Worm (Caenorhabditis elegans) whole organism, L1 larva: ENCODE measurements around the gene R09A8.1.

Experiments
- C34B4.2 ChIP-seq: sonication (generic microtip); optimal IDR thresholded peaks from 2 replicates; lab custom pipeline; 2017; ENCODE audit warnings: mild to moderate bottlenecking, missing genetic modification characterization, missing compliant biosample characterization
- F16B12.6 ChIP-seq: fragments of 150-350 bp; optimal IDR thresholded peaks from 2 replicates; lab custom pipeline; 2014; ENCODE audit warnings: missing biosample characterization, missing genetic modification characterization
- Y116A8C.19 ChIP-seq: sonication (generic microtip); optimal IDR thresholded peaks from 2 replicates; lab custom pipeline; 2016; ENCODE audit warnings: missing compliant biosample characterization, missing genetic modification characterization, borderline replicate concordance
- alr-1 ChIP-seq: fragments of 200-800 bp; sonication (Bioruptor generic); optimal IDR thresholded peaks from 2 replicates; lab custom pipeline; 2018; ENCODE audit warnings: borderline replicate concordance, mild to moderate bottlenecking, missing genetic modification characterization, missing compliant biosample characterization
- aly-2 ChIP-seq: fragments of 150-350 bp; optimal IDR thresholded peaks from 2 replicates; lab custom pipeline; 2014; ENCODE audit warnings: missing biosample characterization, missing genetic modification characterization
- ama-1 ChIP-seq: fragments of 150-350 bp; optimal IDR thresholded peaks from 2 replicates; lab custom pipeline; 2014
- blmp-1 ChIP-seq: fragments of 150-350 bp; optimal IDR thresholded peaks from 2 replicates; lab custom pipeline; 2014; ENCODE audit warnings: missing biosample characterization, missing genetic modification characterization
- ceh-90 ChIP-seq: sonication (generic microtip); optimal IDR thresholded peaks from 2 replicates; lab custom pipeline; 2016; ENCODE audit warnings: missing genetic modification characterization, missing compliant biosample characterization
- ces-1 ChIP-seq: fragments of 150-350 bp; optimal IDR thresholded peaks from 2 replicates; lab custom pipeline; 2014; ENCODE audit warnings: missing biosample characterization, missing genetic modification reagents, missing genetic modification characterization
- dpl-1 ChIP-seq, 3 experiments: fragments of 150-350 bp in 2 of 3; sonication (generic microtip) in 1 of 3; optimal IDR thresholded peaks; 2 replicates each; lab custom pipeline; 2014 to 2017; ENCODE audit warnings: missing biosample characterization in 3 of 3, missing genetic modification characterization in 3 of 3, missing genetic modification reagents in 3 of 3
- dsc-1 ChIP-seq: sonication (generic microtip); optimal IDR thresholded peaks from 2 replicates; lab custom pipeline; 2016; ENCODE audit warnings: mild to moderate bottlenecking, missing genetic modification characterization, missing compliant biosample characterization
- efl-1 ChIP-seq, 4 experiments: fragments of 150-350 bp; optimal IDR thresholded peaks in 3 of 4; peaks in 1 of 4; 1 replicate in 1 of 4; 2 replicates in 3 of 4; lab custom pipeline; 2014; ENCODE audit warnings: missing biosample characterization in 2 of 4, missing genetic modification characterization in 2 of 4, missing genetic modification reagents in 2 of 4
- egl-13 ChIP-seq: sonication (generic microtip); optimal IDR thresholded peaks from 2 replicates; lab custom pipeline; 2016; ENCODE audit warnings: missing genotype, missing genetic modification reagents, missing genetic modification characterization, missing compliant biosample characterization
- egl-27 ChIP-seq, 2 experiments: fragments of 150-350 bp in 1 of 2; sonication (generic microtip); optimal IDR thresholded peaks; 3 replicates each; lab custom pipeline; 2017 to 2018; ENCODE audit warnings: missing biosample characterization in 2 of 2, missing genetic modification characterization in 2 of 2, missing genetic modification reagents in 2 of 2
- elt-2 ChIP-seq: sonication (generic microtip); optimal IDR thresholded peaks from 2 replicates; lab custom pipeline; 2016; ENCODE audit warnings: missing genetic modification characterization, mild to moderate bottlenecking, inconsistent platforms, missing compliant biosample characterization, missing genetic modification reagents
- elt-3 ChIP-seq, 6 experiments: fragments of 150-350 bp in 1 of 6; sonication (generic microtip); optimal IDR thresholded peaks; 2 replicates each; lab custom pipeline; 2017 to 2018; ENCODE audit warnings: missing biosample characterization in 6 of 6, missing genetic modification characterization in 6 of 6, inconsistent platforms in 1 of 6
- ets-5 ChIP-seq: fragments of 200-800 bp; sonication (Bioruptor generic); IDR thresholded peaks from 2 replicates; pipeline ENCODE4 v1.3.6; 2022; ENCODE audit warnings: missing genetic modification characterization, missing compliant biosample characterization
- fkh-10 ChIP-seq: sonication (generic microtip); optimal IDR thresholded peaks from 2 replicates; lab custom pipeline; 2017; ENCODE audit warnings: missing biosample characterization, missing genetic modification reagents, missing genetic modification characterization
- fkh-8 ChIP-seq: sonication (generic microtip); optimal IDR thresholded peaks from 2 replicates; lab custom pipeline; 2016; ENCODE audit warnings: mild to moderate bottlenecking, missing genetic modification characterization, missing compliant biosample characterization
- fos-1 ChIP-seq: fragments of 150-350 bp; optimal IDR thresholded peaks from 2 replicates; lab custom pipeline; 2014; ENCODE audit warnings: missing biosample characterization, missing genetic modification characterization
- hlh-17 ChIP-seq: fragments of 200-800 bp; sonication (Bioruptor generic); optimal IDR thresholded peaks from 2 replicates; lab custom pipeline; 2018; ENCODE audit warnings: missing genetic modification characterization, mild to moderate bottlenecking, missing compliant biosample characterization, moderate library complexity, borderline replicate concordance
- hlh-4 ChIP-seq: sonication (generic microtip); optimal IDR thresholded peaks from 2 replicates; lab custom pipeline; 2016; ENCODE audit warnings: mild to moderate bottlenecking, missing genetic modification characterization, missing compliant biosample characterization
- jun-1 ChIP-seq: fragments of 150-350 bp; optimal IDR thresholded peaks from 2 replicates; lab custom pipeline; 2014; ENCODE audit warnings: missing biosample characterization, missing genetic modification reagents, missing genetic modification characterization
- lin-13 ChIP-seq: fragments of 150-350 bp; optimal IDR thresholded peaks from 2 replicates; lab custom pipeline; 2014; ENCODE audit warnings: missing biosample characterization, missing genetic modification reagents, missing genetic modification characterization
- lin-14 ChIP-seq: fragments of 200-800 bp; sonication (Bioruptor generic); optimal IDR thresholded peaks from 2 replicates; lab custom pipeline; 2018; ENCODE audit warnings: mild to moderate bottlenecking, missing genetic modification characterization, moderate library complexity, missing compliant biosample characterization
- lin-15B ChIP-seq: fragments of 150-350 bp; sonication (generic microtip); optimal IDR thresholded peaks from 3 replicates; lab custom pipeline; 2014; ENCODE audit warnings: missing biosample characterization, missing genetic modification characterization
- lin-39 ChIP-seq: fragments of 150-350 bp; optimal IDR thresholded peaks from 2 replicates; lab custom pipeline; 2014; ENCODE audit warnings: missing biosample characterization, missing genetic modification reagents, missing genetic modification characterization
- lir-3 ChIP-seq: sonication (generic microtip); optimal IDR thresholded peaks from 2 replicates; lab custom pipeline; 2016; ENCODE audit warnings: mild to moderate bottlenecking, missing genetic modification characterization, moderate library complexity, missing compliant biosample characterization; ENCODE audit not compliant: poor library complexity
- lsy-2 ChIP-seq, 2 experiments: fragments of 150-350 bp; optimal IDR thresholded peaks; 2 replicates each; lab custom pipeline; 2014; ENCODE audit warnings: missing biosample characterization in 2 of 2, missing genetic modification characterization in 2 of 2
- mdl-1 ChIP-seq, 2 experiments: fragments of 150-350 bp; optimal IDR thresholded peaks; 2 replicates each; lab custom pipeline; 2014 to 2017; ENCODE audit warnings: missing biosample characterization in 2 of 2, missing genetic modification characterization in 2 of 2, inconsistent platforms in 1 of 2
- mep-1 ChIP-seq: fragments of 150-350 bp; optimal IDR thresholded peaks from 2 replicates; lab custom pipeline; 2014; ENCODE audit warnings: missing biosample characterization, missing genetic modification characterization
- nhr-12 ChIP-seq: sonication (generic microtip); optimal IDR thresholded peaks from 2 replicates; lab custom pipeline; 2017; ENCODE audit warnings: missing biosample characterization, missing genetic modification characterization
- nhr-20 ChIP-seq: sonication (generic microtip); optimal IDR thresholded peaks from 2 replicates; lab custom pipeline; 2016; ENCODE audit warnings: mild to moderate bottlenecking, missing genetic modification characterization, missing compliant biosample characterization
- nhr-28 ChIP-seq: fragments of 150-350 bp; optimal IDR thresholded peaks from 2 replicates; lab custom pipeline; 2014; ENCODE audit warnings: missing biosample characterization, missing genetic modification characterization
- nhr-85 ChIP-seq: sonication (generic microtip); peaks from one replicate; lab custom pipeline; 2016; ENCODE audit warnings: missing genetic modification characterization, inconsistent platforms, missing compliant biosample characterization
- pag-3 ChIP-seq: sonication (generic microtip); optimal IDR thresholded peaks from 2 replicates; lab custom pipeline; 2017; ENCODE audit warnings: missing genetic modification characterization, mild to moderate bottlenecking, missing compliant biosample characterization, antibody characterized with exemption, borderline replicate concordance; ENCODE audit not compliant: insufficient read depth
- pqm-1 ChIP-seq: sonication (generic microtip); optimal IDR thresholded peaks from 3 replicates; lab custom pipeline; 2017; ENCODE audit warnings: missing biosample characterization, missing genetic modification characterization
- skn-1 ChIP-seq: fragments of 150-350 bp; optimal IDR thresholded peaks from 2 replicates; lab custom pipeline; 2014; ENCODE audit warnings: missing biosample characterization, missing genetic modification characterization
- snpc-4 ChIP-seq: fragments of 150-350 bp; optimal IDR thresholded peaks from 2 replicates; lab custom pipeline; 2014; ENCODE audit warnings: missing biosample characterization, missing genetic modification characterization
- snu-23 ChIP-seq: sonication (generic microtip); optimal IDR thresholded peaks from 2 replicates; lab custom pipeline; 2016; ENCODE audit warnings: missing genetic modification characterization, missing compliant biosample characterization
- sptf-1 ChIP-seq: fragments of 150-350 bp; optimal IDR thresholded peaks from 2 replicates; lab custom pipeline; 2014; ENCODE audit warnings: missing biosample characterization, missing genetic modification characterization
- sup-37 ChIP-seq: fragments of 200-800 bp; sonication (Bioruptor generic); optimal IDR thresholded peaks from 2 replicates; lab custom pipeline; 2018; ENCODE audit warnings: mild to moderate bottlenecking, missing genetic modification characterization, missing compliant biosample characterization
- tlp-1 ChIP-seq: fragments of 150-350 bp; optimal IDR thresholded peaks from 2 replicates; lab custom pipeline; 2014; ENCODE audit warnings: missing biosample characterization, missing genetic modification characterization
- unc-130 ChIP-seq: fragments of 150-350 bp; optimal IDR thresholded peaks from 2 replicates; lab custom pipeline; 2017; ENCODE audit warnings: missing biosample characterization, missing genetic modification characterization, inconsistent platforms
- unc-62 ChIP-seq: fragments of 150-350 bp; optimal IDR thresholded peaks from 2 replicates; lab custom pipeline; 2014; ENCODE audit warnings: missing biosample characterization, missing genetic modification reagents, missing genetic modification characterization
- unc-86 ChIP-seq: sonication (generic microtip); optimal IDR thresholded peaks from 2 replicates; lab custom pipeline; 2016; ENCODE audit warnings: missing genetic modification characterization, missing compliant biosample characterization
- unc-98 ChIP-seq: fragments of 200-800 bp; sonication (Bioruptor generic); IDR thresholded peaks from 2 replicates; pipeline ENCODE4 v1.3.6; 2022; ENCODE audit warnings: missing genetic modification characterization, missing compliant biosample characterization
- zag-1 ChIP-seq: fragments of 150-350 bp; optimal IDR thresholded peaks from 2 replicates; lab custom pipeline; 2014; ENCODE audit warnings: missing biosample characterization, missing genetic modification characterization

R09A8.1 gene

ce11 chrX:12640459-12640858 is 26.9 kb downstream of the R09A8.1 start, which contains the start of gene R09A8.5:
Gene R09A8.5 (minus strand): TSS chrX:12640559.
- TF ChIP-seq nhr-12 (tag; lab: Kevin White, UChicago) (no peak), pqm-1 (tag; lab: Kevin White, UChicago) (no peak), lin-14 (no peak), fkh-8 (tag; lab: Kevin White, UChicago) (no peak), fkh-10 (GFP tag; lab: Kevin White, UChicago) (no peak), unc-98 (GFP tag; lab: Robert Waterston, UW) (no peak), sptf-1 (tag; lab: Kevin White, UChicago) (no peak), snu-23 (GFP tag; lab: Kevin White, UChicago) (no peak), efl-1 (optimal IDR thresholded peaks at IDR 0.05; lab: Kevin White, UChicago) (no peak), efl-1 (GFP tag; optimal IDR thresholded peaks at IDR 0.05 in 1 of 2; lab: Kevin White, UChicago) (no peak), blmp-1 (tag; lab: Kevin White, UChicago) (no peak), ama-1 (lab: Kevin White, UChicago) (no peak)

DNA sequence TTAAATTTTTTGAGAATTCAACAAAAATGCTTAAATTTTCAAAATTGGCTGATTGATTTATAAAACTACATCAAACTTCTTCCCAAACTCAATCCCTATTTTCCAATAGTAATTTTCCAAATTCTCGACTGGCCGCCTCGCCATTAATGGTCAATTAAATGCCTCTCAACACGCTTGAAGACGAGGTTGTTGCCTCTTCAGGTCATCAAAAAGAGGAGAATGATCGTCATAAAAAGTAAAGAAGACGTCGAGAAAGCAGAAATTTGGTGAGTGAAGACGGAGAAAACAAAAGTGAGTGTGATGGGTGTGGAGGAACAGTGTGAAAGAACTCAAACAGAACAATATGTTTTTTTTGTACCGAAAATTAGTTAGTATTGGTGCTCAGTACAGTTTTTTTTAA is 27.4 kb downstream of the R09A8.1 start:
- no peak for TF ChIP-seq dpl-1 (GFP tag; optimal IDR thresholded peaks at IDR 0.05; lab: Kevin White, UChicago)
- TF ChIP-seq lir-3 (tag; lab: Kevin White, UChicago): no peak
- peak; percentile 55 for TF ChIP-seq lin-14
- peak; percentile 76 for TF ChIP-seq nhr-85 (tag; lab: Kevin White, UChicago)
- TF ChIP-seq nhr-28: no peak
- TF ChIP-seq ceh-90 (tag; lab: Kevin White, UChicago): no peak
- TF ChIP-seq C34B4.2 (tag; lab: Kevin White, UChicago): no peak
- no peak for TF ChIP-seq snpc-4
- peak; percentile 90 for TF ChIP-seq blmp-1 (tag; lab: Kevin White, UChicago)

ce11 chrX:12642952-12643351 is 29.4 kb downstream of the R09A8.1 start:
- TF ChIP-seq unc-62 (GFP tag; lab: Kevin White, UChicago) (no peak), jun-1 (tag; lab: Kevin White, UChicago) (no peak), Y116A8C.19 (tag; lab: Kevin White, UChicago) (no peak), nhr-20 (peak; percentile 43), lsy-2 (tag; optimal IDR thresholded peaks at IDR 0.05; lab: Kevin White, UChicago) (peak in 1 of 2 experiments; percentile 33), fos-1 (tag; lab: Kevin White, UChicago) (no peak), lin-14 (peak; percentile 80), blmp-1 (tag; lab: Kevin White, UChicago) (no peak), unc-86 (tag; lab: Kevin White, UChicago) (no peak), aly-2 (tag; lab: Kevin White, UChicago) (no peak), ceh-90 (tag; lab: Kevin White, UChicago) (no peak), sup-37 (GFP tag; lab: Kevin White, UChicago) (no peak), hlh-17 (GFP tag; lab: Kevin White, UChicago) (no peak), mdl-1 (tag; optimal IDR thresholded peaks at IDR 0.05; lab: Kevin White, UChicago) (peak in 1 of 2 experiments; percentile 42), unc-98 (GFP tag; lab: Robert Waterston, UW) (no peak), alr-1 (tag; lab: Kevin White, UChicago) (no peak), ces-1 (GFP tag; lab: Kevin White, UChicago) (no peak), dsc-1 (tag; lab: Kevin White, UChicago) (no peak), skn-1 (tag; lab: Kevin White, UChicago) (peak; percentile 10), lir-3 (tag; lab: Kevin White, UChicago) (no peak), zag-1 (tag; lab: Kevin White, UChicago) (no peak), lin-39 (tag; lab: Kevin White, UChicago) (no peak), fkh-10 (GFP tag; lab: Kevin White, UChicago) (no peak), pag-3 (no peak), egl-27 (tag; optimal IDR thresholded peaks at IDR 0.05; lab: Kevin White, UChicago) (no peak), elt-3 (tag; optimal IDR thresholded peaks at IDR 0.05; lab: Kevin White, UChicago) (no peak), lin-13 (GFP tag; lab: Kevin White, UChicago) (no peak), lin-15B (tag; lab: Kevin White, UChicago) (no peak), egl-13 (tag; lab: Kevin White, UChicago) (no peak), tlp-1 (no peak), snu-23 (GFP tag; lab: Kevin White, UChicago) (peak; percentile 55), elt-2 (tag; lab: Kevin White, UChicago) (no peak), F16B12.6 (tag; lab: Kevin White, UChicago) (no peak), ets-5 (no peak), hlh-4 (tag; lab: Kevin White, UChicago) (no peak), unc-130 (no peak), mep-1 (tag; lab: Kevin White, UChicago) (peak; percentile 34)
